Fruit fly (Drosophila melanogaster) whole organism, embryonic: Measurements from ENCODE around the gene CG15221.

Experiments
- ATbp ChIP-seq: fragments of 200-800 bp; sonication (Bioruptor generic); optimal IDR thresholded peaks from 2 replicates; lab custom pipeline; 2017; ENCODE audit warnings: missing biosample characterization, mild to moderate bottlenecking, missing genetic modification characterization, missing genetic modification reagents
- Atf3 ChIP-seq: fragments of 200-800 bp; sonication (Bioruptor generic); optimal IDR thresholded peaks from 3 replicates; lab custom pipeline; 2016; ENCODE audit warnings: missing biosample characterization, missing genetic modification characterization
- CG10147 ChIP-seq: fragments of 200-800 bp; sonication (Bioruptor generic); optimal IDR thresholded peaks from 2 replicates; lab custom pipeline; 2019; ENCODE audit warnings: missing biosample characterization, mild to moderate bottlenecking, missing genetic modification characterization, moderate library complexity
- CG11723 ChIP-seq: fragments of 200-800 bp; sonication (Bioruptor generic); optimal IDR thresholded peaks from 2 replicates; lab custom pipeline; 2017; ENCODE audit warnings: missing biosample characterization, mild to moderate bottlenecking, missing genetic modification characterization
- CG13123 ChIP-seq: fragments of 200-800 bp; sonication (Bioruptor generic); optimal IDR thresholded peaks from 2 replicates; lab custom pipeline; 2016; ENCODE audit warnings: missing biosample characterization, missing genetic modification characterization
- CG13624 ChIP-seq: fragments of 200-800 bp; sonication (Bioruptor generic); optimal IDR thresholded peaks from 2 replicates; lab custom pipeline; 2016; ENCODE audit warnings: missing biosample characterization, missing genetic modification characterization
- CG15073 ChIP-seq: fragments of 200-800 bp; sonication (Bioruptor generic); optimal IDR thresholded peaks from 2 replicates; lab custom pipeline; 2016; ENCODE audit warnings: missing biosample characterization, missing genetic modification characterization
- CG17361 ChIP-seq: fragments of 200-800 bp; sonication (Bioruptor generic); IDR thresholded peaks from 3 replicates; pipeline ENCODE4 v1.3.6; 2022; ENCODE audit warnings: missing biosample characterization, missing genetic modification characterization
- CG2116 ChIP-seq: fragments of 200-800 bp; sonication (Bioruptor generic); optimal IDR thresholded peaks from 3 replicates; lab custom pipeline; 2018; ENCODE audit warnings: missing biosample characterization, mild to moderate bottlenecking, missing genetic modification characterization
- CG34224 ChIP-seq: fragments of 200-800 bp; sonication (Bioruptor generic); IDR thresholded peaks from 3 replicates; pipeline ENCODE4 v1.3.6; 2022; ENCODE audit warnings: missing biosample characterization, missing genetic modification characterization; ENCODE audit not compliant: partially characterized antibody
- CG5245 ChIP-seq: fragments of 200-800 bp; sonication (Bioruptor generic); optimal IDR thresholded peaks from 3 replicates; lab custom pipeline; 2016; ENCODE audit warnings: missing biosample characterization, missing genetic modification characterization
- CG6689 ChIP-seq: fragments of 200-800 bp; sonication (Bioruptor generic); IDR thresholded peaks from 2 replicates; pipeline ENCODE4 v1.3.6; 2022; ENCODE audit warnings: missing biosample characterization, missing genetic modification characterization
- CG7556 ChIP-seq: fragments of 200-800 bp; sonication (Bioruptor generic); optimal IDR thresholded peaks from 2 replicates; lab custom pipeline; 2017; ENCODE audit warnings: missing biosample characterization, mild to moderate bottlenecking, missing genetic modification characterization
- CG8924 ChIP-seq: fragments of 200-800 bp; optimal IDR thresholded peaks from 3 replicates; lab custom pipeline; 2019; ENCODE audit warnings: missing biosample characterization, mild to moderate bottlenecking, missing genetic modification characterization, moderate library complexity
- CG9437 ChIP-seq: fragments of 200-800 bp; sonication (Bioruptor generic); optimal IDR thresholded peaks from 2 replicates; lab custom pipeline; 2018; ENCODE audit warnings: missing biosample characterization, mild to moderate bottlenecking, missing genetic modification characterization
- CG9727 ChIP-seq: fragments of 200-800 bp; sonication (Bioruptor generic); optimal IDR thresholded peaks from 3 replicates; lab custom pipeline; 2017; ENCODE audit warnings: missing biosample characterization, mild to moderate bottlenecking, missing genetic modification characterization
- D ChIP-seq, 2 experiments: fragments of 200-800 bp in 1 of 2; fragments of >200 bp in 1 of 2; sonication (Bioruptor generic) in 1 of 2; optimal IDR thresholded peaks; 2 replicates in 1 of 2; 3 replicates in 1 of 2; lab custom pipeline; 2017; ENCODE audit warnings: mild to moderate bottlenecking in 1 of 2, missing biosample characterization in 1 of 2, missing genetic modification characterization in 1 of 2, missing genetic modification reagents in 1 of 2
- Dp ChIP-seq: fragments of 200-800 bp; sonication (Bioruptor generic); optimal IDR thresholded peaks from 2 replicates; lab custom pipeline; 2018; ENCODE audit warnings: missing biosample characterization, mild to moderate bottlenecking, missing genetic modification characterization, moderate library complexity
- Dref ChIP-seq: fragments of 200-800 bp; sonication (Bioruptor generic); IDR thresholded peaks from 2 replicates; pipeline ENCODE4 v1.3.6; 2022; ENCODE audit warnings: missing biosample characterization, missing genetic modification characterization
- Eip74EF ChIP-seq, 2 experiments: fragments of 200-800 bp in 1 of 2; fragments of >200 bp in 1 of 2; sonication (Bioruptor generic) in 1 of 2; optimal IDR thresholded peaks; 2 replicates each; lab custom pipeline; 2017 to 2019; ENCODE audit warnings: missing biosample characterization in 2 of 2, missing genetic modification characterization in 2 of 2, mild to moderate bottlenecking in 1 of 2, moderate library complexity in 1 of 2
- HLH3B ChIP-seq: fragments of 200-800 bp; sonication (Bioruptor generic); IDR thresholded peaks from 2 replicates; pipeline ENCODE4 v1.3.6; 2022; ENCODE audit warnings: missing biosample characterization, missing genetic modification characterization
- Hand ChIP-seq: fragments of 200-800 bp; sonication (Bioruptor generic); optimal IDR thresholded peaks from 2 replicates; lab custom pipeline; 2017; ENCODE audit warnings: mild to moderate bottlenecking, missing biosample characterization, missing genetic modification reagents, missing genetic modification characterization
- Hr39 ChIP-seq: fragments of >200 bp; optimal IDR thresholded peaks from 2 replicates; lab custom pipeline; 2017
- Med ChIP-seq: fragments of 200-800 bp; sonication (Bioruptor generic); peaks from one replicate; lab custom pipeline; 2016; ENCODE audit warnings: missing biosample characterization, missing genetic modification characterization, mild to moderate bottlenecking, inconsistent platforms, moderate library complexity
- NC2β ChIP-seq: fragments of 200-800 bp; sonication (Bioruptor generic); optimal IDR thresholded peaks from 2 replicates; lab custom pipeline; 2016; ENCODE audit warnings: missing biosample characterization, missing genetic modification characterization
- Taf1 ChIP-seq: fragments of 200-800 bp; sonication (Bioruptor generic); IDR thresholded peaks from 2 replicates; pipeline ENCODE4 v1.3.6; 2022; ENCODE audit warnings: missing biosample characterization, missing genetic modification characterization
- Vsx1 ChIP-seq: fragments of 200-800 bp; sonication (Bioruptor generic); optimal IDR thresholded peaks from 2 replicates; lab custom pipeline; 2017; ENCODE audit warnings: missing biosample characterization, mild to moderate bottlenecking, missing genetic modification characterization, missing genetic modification reagents
- YL-1 ChIP-seq: fragments of 200-800 bp; sonication (Bioruptor generic); optimal IDR thresholded peaks from 3 replicates; lab custom pipeline; 2017; ENCODE audit warnings: missing biosample characterization, mild to moderate bottlenecking, missing genetic modification characterization
- ab ChIP-seq: fragments of 200-800 bp; sonication (Bioruptor generic); optimal IDR thresholded peaks from 2 replicates; lab custom pipeline; 2016; ENCODE audit warnings: missing biosample characterization, missing genetic modification characterization
- ap ChIP-seq: fragments of 200-800 bp; sonication (Bioruptor generic); IDR thresholded peaks from 2 replicates; pipeline ENCODE4 v1.3.6; 2022; ENCODE audit warnings: missing biosample characterization, missing genetic modification characterization
- ara ChIP-seq: fragments of 200-800 bp; sonication (Bioruptor generic); IDR thresholded peaks from 2 replicates; pipeline ENCODE4 v1.3.6; 2022; ENCODE audit warnings: missing biosample characterization, missing genetic modification characterization
- az2 ChIP-seq: fragments of 200-800 bp; sonication (Bioruptor generic); optimal IDR thresholded peaks from 3 replicates; lab custom pipeline; 2016; ENCODE audit warnings: missing biosample characterization, missing genetic modification characterization
- chinmo ChIP-seq: fragments of 200-800 bp; sonication (Bioruptor generic); IDR thresholded peaks from 4 replicates; pipeline ENCODE4 v1.3.6; 2022; ENCODE audit warnings: missing biosample characterization, missing genetic modification characterization; ENCODE audit not compliant: partially characterized antibody
- chm ChIP-seq: fragments of 200-800 bp; sonication (Bioruptor generic); IDR thresholded peaks from 2 replicates; pipeline ENCODE4 v1.3.6; 2022; ENCODE audit warnings: missing biosample characterization, missing genetic modification characterization
- cwo ChIP-seq: fragments of 200-800 bp; sonication (Bioruptor generic); optimal IDR thresholded peaks from 3 replicates; lab custom pipeline; 2017; ENCODE audit warnings: missing biosample characterization, missing genetic modification characterization, mild to moderate bottlenecking, moderate library complexity, missing genetic modification reagents
- gt ChIP-seq: fragments of 200-800 bp; sonication (Bioruptor generic); IDR thresholded peaks from 2 replicates; pipeline ENCODE4 v1.3.6; 2022; ENCODE audit warnings: missing biosample characterization, missing genetic modification characterization
- hbn ChIP-seq: fragments of 200-800 bp; sonication (Bioruptor generic); IDR thresholded peaks from 2 replicates; pipeline ENCODE4 v1.3.6; 2022; ENCODE audit warnings: missing biosample characterization, missing genetic modification characterization; ENCODE audit not compliant: partially characterized antibody
- inv ChIP-seq: fragments of 200-800 bp; sonication (Bioruptor generic); IDR thresholded peaks from 2 replicates; pipeline ENCODE4 v1.3.6; 2022; ENCODE audit warnings: missing biosample characterization, missing genetic modification characterization; ENCODE audit not compliant: partially characterized antibody
- kay ChIP-seq: fragments of 200-800 bp; sonication (Bioruptor generic); optimal IDR thresholded peaks from 2 replicates; lab custom pipeline; 2016; ENCODE audit warnings: missing biosample characterization, missing genetic modification characterization
- klu ChIP-seq: fragments of 200-800 bp; sonication (Bioruptor generic); IDR thresholded peaks from 2 replicates; pipeline ENCODE4 v1.3.6; 2022; ENCODE audit warnings: missing biosample characterization, missing genetic modification characterization
- mirr ChIP-seq: fragments of 200-800 bp; sonication (Bioruptor generic); optimal IDR thresholded peaks from 3 replicates; lab custom pipeline; 2018; ENCODE audit warnings: missing biosample characterization, mild to moderate bottlenecking, missing genetic modification characterization
- nom ChIP-seq: fragments of 200-800 bp; sonication (Bioruptor generic); optimal IDR thresholded peaks from 2 replicates; lab custom pipeline; 2017; ENCODE audit warnings: missing biosample characterization, missing genetic modification characterization, mild to moderate bottlenecking, moderate library complexity, missing genetic modification reagents
- phol ChIP-seq: fragments of 200-800 bp; sonication (Bioruptor generic); optimal IDR thresholded peaks from 3 replicates; lab custom pipeline; 2018; ENCODE audit warnings: missing biosample characterization, mild to moderate bottlenecking, missing genetic modification characterization, moderate library complexity
- psq ChIP-seq: fragments of 200-800 bp; sonication (Bioruptor generic); optimal IDR thresholded peaks from 2 replicates; lab custom pipeline; 2017; ENCODE audit warnings: missing biosample characterization, missing genetic modification characterization
- pzg ChIP-seq: fragments of 200-800 bp; sonication (Bioruptor generic); optimal IDR thresholded peaks from 3 replicates; lab custom pipeline; 2018; ENCODE audit warnings: missing biosample characterization, mild to moderate bottlenecking, missing genetic modification characterization, moderate library complexity
- rib ChIP-seq: fragments of 200-800 bp; sonication (Bioruptor generic); IDR thresholded peaks from 2 replicates; pipeline ENCODE4 v1.3.6; 2022; ENCODE audit warnings: missing biosample characterization, missing genetic modification characterization
- vnd ChIP-seq: fragments of 200-800 bp; sonication (Bioruptor generic); IDR thresholded peaks from 3 replicates; pipeline ENCODE4 v1.3.6; 2022; ENCODE audit warnings: missing biosample characterization, missing genetic modification characterization; ENCODE audit not compliant: partially characterized antibody

The CG15221 gene

dm6 chrX:11709799-11710720, 14.0 kb upstream of the CG15221 start, which contains the start of gene FucT6 (continued):
- TF ChIP-seq CG17361 (GFP tag; lab: Robert Waterston, UW), result no peak; the same call in 2 of the 3 replicates
- peak; percentile 79 for TF ChIP-seq inv
- no peak for TF ChIP-seq D (optimal IDR thresholded peaks at IDR 0.05; lab: Kevin White, UChicago)
- no peak for TF ChIP-seq D (GFP tag; optimal IDR thresholded peaks at IDR 0.05; lab: Kevin White, UChicago)
- TF ChIP-seq CG6689, result no peak
- peak; percentile 17 for TF ChIP-seq CG9437
- peak; percentile 33 for TF ChIP-seq ATbp
- no peak for TF ChIP-seq CG11723
- peak in 1 of 2 experiments; percentile 32 for TF ChIP-seq Eip74EF (GFP tag; optimal IDR thresholded peaks at IDR 0.05; lab: Kevin White, UChicago)
- TF ChIP-seq hbn, result peak; percentile 80
- TF ChIP-seq vnd, result peak; percentile 81
- no peak for TF ChIP-seq ap (GFP tag; lab: Robert Waterston, UW)
- no peak for TF ChIP-seq az2 (GFP tag; lab: Kevin White, UChicago)
- TF ChIP-seq CG34224, result peak; percentile 90
- no peak for TF ChIP-seq klu (GFP tag; lab: Robert Waterston, UW)
- no peak for TF ChIP-seq Taf1 (GFP tag; lab: Robert Waterston, UW)
- peak; percentile 89; the same call in 2 of the 4 replicates for TF ChIP-seq chinmo
- peak; percentile 1 for TF ChIP-seq NC2β (GFP tag; lab: Kevin White, UChicago)
- TF ChIP-seq pzg (GFP tag; lab: Kevin White, UChicago), result peak; percentile 94
- TF ChIP-seq HLH3B (GFP tag; lab: Robert Waterston, UW), result no peak
- TF ChIP-seq CG2116 (GFP tag; lab: Kevin White, UChicago), result peak; percentile 86
- TF ChIP-seq Vsx1, result no peak
- peak; percentile 49 for TF ChIP-seq CG7556 (GFP tag; lab: Kevin White, UChicago)
- TF ChIP-seq Dref, result peak; percentile 98
- TF ChIP-seq CG13123, result no peak
- peak; percentile 21 for TF ChIP-seq cwo (GFP tag; lab: Kevin White, UChicago)

- TF ChIP-seq YL-1 (GFP tag; lab: Kevin White, UChicago), result peak; percentile 52
- peak; percentile 34 for TF ChIP-seq Med (GFP tag; lab: Kevin White, UChicago)
- no peak for TF ChIP-seq ara (GFP tag; lab: Robert Waterston, UW)
- peak; percentile 50; the same call in 1 of the 2 replicates for TF ChIP-seq rib (GFP tag; lab: Robert Waterston, UW)
- peak; percentile 83 for TF ChIP-seq psq (GFP tag; lab: Kevin White, UChicago)
- TF ChIP-seq CG5245, result no peak
- TF ChIP-seq CG9727, result no peak
- no peak for TF ChIP-seq Hr39 (lab: Kevin White, UChicago)
- peak; percentile 65 for TF ChIP-seq nom (GFP tag; lab: Kevin White, UChicago)
- no peak for TF ChIP-seq CG13624 (GFP tag; lab: Kevin White, UChicago)
- no peak for TF ChIP-seq kay (GFP tag; lab: Kevin White, UChicago)
- TF ChIP-seq ab (GFP tag; lab: Kevin White, UChicago), result no peak
- no peak for TF ChIP-seq az2 (GFP tag; lab: Kevin White, UChicago)
- peak; percentile 66 for TF ChIP-seq mirr
- no peak for TF ChIP-seq Atf3
- TF ChIP-seq Dp (GFP tag; lab: Kevin White, UChicago), result no peak
- TF ChIP-seq CG2116 (GFP tag; lab: Kevin White, UChicago), result peak; percentile 2
- TF ChIP-seq CG15073, result peak; percentile 3
- peak in 1 of 2 experiments; percentile 57 for TF ChIP-seq Eip74EF (GFP tag; optimal IDR thresholded peaks at IDR 0.05; lab: Kevin White, UChicago)
- TF ChIP-seq CG10147 (GFP tag; lab: Kevin White, UChicago), result peak; percentile 9
- no peak for TF ChIP-seq CG8924 (tag; lab: Kevin White, UChicago)
- TF ChIP-seq Hand (GFP tag; lab: Kevin White, UChicago), result peak; percentile 63
- TF ChIP-seq phol (tag; lab: Kevin White, UChicago), result no peak
- no peak for TF ChIP-seq gt (GFP tag; lab: Robert Waterston, UW)
- TF ChIP-seq chm (GFP tag; lab: Robert Waterston, UW), result peak; percentile 13; the same call in 1 of the 2 replicates
Observed at dm6 chrX:11713808-11714528, 10.1 kb upstream of the CG15221 start.
